Fruit fly (Drosophila melanogaster) whole organism, embryonic: ENCODE measurements around the gene Tim9b.

ENCODE experiments used
- Bgb ChIP-seq: fragments of 200-800 bp; sonication (Bioruptor generic); IDR thresholded peaks from 2 replicates; pipeline ENCODE4 v1.3.6; 2022; ENCODE audit warnings: missing biosample characterization, missing genetic modification characterization; ENCODE audit not compliant: partially characterized antibody
- CG11093 ChIP-seq: fragments of 200-800 bp; sonication (Bioruptor generic); IDR thresholded peaks from 3 replicates; pipeline ENCODE4 v1.3.6; 2022; ENCODE audit warnings: missing biosample characterization, missing genetic modification characterization
- CG12299 ChIP-seq: fragments of 200-800 bp; sonication (Bioruptor generic); optimal IDR thresholded peaks from 2 replicates; lab custom pipeline; 2018; ENCODE audit warnings: missing biosample characterization, mild to moderate bottlenecking, missing genetic modification characterization
- CG15073 ChIP-seq: fragments of 200-800 bp; sonication (Bioruptor generic); optimal IDR thresholded peaks from 2 replicates; lab custom pipeline; 2016; ENCODE audit warnings: missing biosample characterization, missing genetic modification characterization
- CG16813 ChIP-seq: fragments of 200-800 bp; sonication (Bioruptor generic); IDR thresholded peaks from 3 replicates; pipeline ENCODE4 v1.3.6; 2022; ENCODE audit warnings: missing biosample characterization, missing genetic modification characterization; ENCODE audit not compliant: partially characterized antibody
- CG17328 ChIP-seq: fragments of 200-800 bp; sonication (Bioruptor generic); IDR thresholded peaks from 2 replicates; pipeline ENCODE4 v1.3.6; 2022; ENCODE audit warnings: missing biosample characterization, missing genetic modification characterization
- CG30431 ChIP-seq: fragments of 200-800 bp; sonication (Bioruptor generic); optimal IDR thresholded peaks from 2 replicates; lab custom pipeline; 2017; ENCODE audit warnings: missing biosample characterization, missing genetic modification characterization
- CG32532 ChIP-seq: fragments of 200-800 bp; sonication (Bioruptor generic); IDR thresholded peaks from 2 replicates; pipeline ENCODE4 v1.3.6; 2022; ENCODE audit warnings: missing biosample characterization, missing genetic modification characterization
- CG3847 ChIP-seq: fragments of 200-800 bp; sonication (Bioruptor generic); IDR thresholded peaks from 2 replicates; pipeline ENCODE4 v1.3.6; 2022; ENCODE audit warnings: missing biosample characterization, missing genetic modification characterization
- CG4282 ChIP-seq: fragments of 200-800 bp; sonication (Bioruptor generic); optimal IDR thresholded peaks from 2 replicates; lab custom pipeline; 2016; ENCODE audit warnings: missing biosample characterization, missing genetic modification characterization
- CG4404 ChIP-seq: fragments of 200-800 bp; sonication (Bioruptor generic); IDR thresholded peaks from 2 replicates; pipeline ENCODE4 v1.3.6; 2022; ENCODE audit warnings: missing biosample characterization, missing genetic modification characterization
- CG5180 ChIP-seq: fragments of 200-800 bp; sonication (Bioruptor generic); optimal IDR thresholded peaks from 3 replicates; lab custom pipeline; 2017; ENCODE audit warnings: missing biosample characterization, missing genetic modification characterization, mild to moderate bottlenecking, moderate library complexity, missing genetic modification reagents
- CG7786 ChIP-seq: fragments of 200-800 bp; sonication (Bioruptor generic); optimal IDR thresholded peaks from 2 replicates; lab custom pipeline; 2016; ENCODE audit warnings: missing biosample characterization, missing genetic modification characterization
- CG7928 ChIP-seq: fragments of 200-800 bp; sonication (Bioruptor generic); optimal IDR thresholded peaks from 2 replicates; lab custom pipeline; 2017; ENCODE audit warnings: missing biosample characterization, mild to moderate bottlenecking, missing genetic modification characterization
- CTCF ChIP-seq: fragments of 200-800 bp; sonication (Bioruptor generic); optimal IDR thresholded peaks from 2 replicates; lab custom pipeline; 2017; ENCODE audit warnings: missing biosample characterization, mild to moderate bottlenecking, missing genetic modification characterization, moderate library complexity
- D19A ChIP-seq: fragments of 200-800 bp; optimal IDR thresholded peaks from 3 replicates; lab custom pipeline; 2019; ENCODE audit warnings: missing biosample characterization, mild to moderate bottlenecking, missing genetic modification characterization, moderate library complexity
- Deaf1 ChIP-seq: fragments of 200-800 bp; optimal IDR thresholded peaks from 3 replicates; lab custom pipeline; 2019; ENCODE audit warnings: missing biosample characterization, mild to moderate bottlenecking, missing genetic modification characterization, moderate library complexity
- Dip3 ChIP-seq: fragments of 200-800 bp; sonication (Bioruptor generic); optimal IDR thresholded peaks from 3 replicates; lab custom pipeline; 2016; ENCODE audit warnings: missing biosample characterization, missing genetic modification characterization
- ERR ChIP-seq: fragments of 200-800 bp; sonication (Bioruptor generic); optimal IDR thresholded peaks from 2 replicates; lab custom pipeline; 2016; ENCODE audit warnings: missing biosample characterization, missing genetic modification characterization
- Gsc ChIP-seq: fragments of 200-800 bp; sonication (Bioruptor generic); IDR thresholded peaks from 2 replicates; pipeline ENCODE4 v1.3.6; 2022; ENCODE audit warnings: missing biosample characterization, missing genetic modification characterization
- HHEX ChIP-seq: fragments of 200-800 bp; sonication (Bioruptor generic); optimal IDR thresholded peaks from 3 replicates; lab custom pipeline; 2017; ENCODE audit warnings: missing biosample characterization, mild to moderate bottlenecking, missing genetic modification characterization, missing genetic modification reagents
- HLH54F ChIP-seq: fragments of 200-800 bp; sonication (Bioruptor generic); optimal IDR thresholded peaks from 3 replicates; lab custom pipeline; 2016; ENCODE audit warnings: missing biosample characterization, missing genetic modification characterization
- Nf-YC ChIP-seq: fragments of 200-800 bp; optimal IDR thresholded peaks from 3 replicates; lab custom pipeline; 2019; ENCODE audit warnings: missing biosample characterization, mild to moderate bottlenecking, missing genetic modification characterization, moderate library complexity
- bbx ChIP-seq: fragments of 200-800 bp; sonication (Bioruptor generic); IDR thresholded peaks from 2 replicates; pipeline ENCODE4 v1.3.6; 2022; ENCODE audit warnings: missing biosample characterization, missing genetic modification characterization; ENCODE audit not compliant: partially characterized antibody
- cad ChIP-seq: fragments of >200 bp; optimal IDR thresholded peaks from 2 replicates; lab custom pipeline; 2017; ENCODE audit warnings: missing biosample characterization, missing genetic modification characterization
- cas ChIP-seq: fragments of 200-800 bp; sonication (Bioruptor generic); IDR thresholded peaks from 2 replicates; pipeline ENCODE4 v1.3.6; 2022; ENCODE audit warnings: missing biosample characterization, missing genetic modification characterization
- corto ChIP-seq: fragments of 200-800 bp; sonication (Bioruptor generic); optimal IDR thresholded peaks from 2 replicates; lab custom pipeline; 2016; ENCODE audit warnings: missing biosample characterization, mild to moderate bottlenecking, missing genetic modification characterization, moderate library complexity
- dan ChIP-seq: fragments of 200-800 bp; sonication (Bioruptor generic); IDR thresholded peaks from 2 replicates; pipeline ENCODE4 v1.3.6; 2022; ENCODE audit warnings: missing biosample characterization, missing genetic modification characterization
- disco-r ChIP-seq: fragments of 200-800 bp; sonication (Bioruptor generic); optimal IDR thresholded peaks from 2 replicates; lab custom pipeline; 2016; ENCODE audit warnings: missing biosample characterization, missing genetic modification characterization
- dysf ChIP-seq: fragments of 200-800 bp; sonication (Bioruptor generic); IDR thresholded peaks from 3 replicates; pipeline ENCODE4 v1.3.6; 2022; ENCODE audit warnings: missing biosample characterization, missing genetic modification characterization
- en ChIP-seq: fragments of 200-800 bp; sonication (Bioruptor generic); optimal IDR thresholded peaks from 2 replicates; lab custom pipeline; 2016; ENCODE audit warnings: missing biosample characterization, missing genetic modification characterization
- eve ChIP-seq, 2 experiments: fragments of >200 bp; optimal IDR thresholded peaks; 2 replicates each; lab custom pipeline; 2017; ENCODE audit warnings: missing biosample characterization in 2 of 2, missing genetic modification characterization in 2 of 2
- fd96Cb ChIP-seq: fragments of 200-800 bp; sonication (Bioruptor generic); optimal IDR thresholded peaks from 2 replicates; lab custom pipeline; 2018; ENCODE audit warnings: missing biosample characterization, mild to moderate bottlenecking, missing genetic modification characterization, moderate library complexity
- ftz-f1 ChIP-seq: fragments of 200-800 bp; sonication (Bioruptor generic); optimal IDR thresholded peaks from 2 replicates; lab custom pipeline; 2016; ENCODE audit warnings: missing biosample characterization, missing genetic modification characterization
- gfzf ChIP-seq: fragments of 200-800 bp; sonication (Bioruptor generic); optimal IDR thresholded peaks from 2 replicates; lab custom pipeline; 2016; ENCODE audit warnings: missing biosample characterization, mild to moderate bottlenecking, missing genetic modification characterization, moderate library complexity
- h ChIP-seq: fragments of >200 bp; optimal IDR thresholded peaks from 2 replicates; lab custom pipeline; 2017
- hth ChIP-seq: fragments of >200 bp; optimal IDR thresholded peaks from 2 replicates; lab custom pipeline; 2017; ENCODE audit warnings: inconsistent platforms
- jigr1 ChIP-seq: fragments of 200-800 bp; sonication (Bioruptor generic); IDR thresholded peaks from 3 replicates; pipeline ENCODE4 v1.3.6; 2022; ENCODE audit warnings: missing biosample characterization, missing genetic modification characterization
- lola ChIP-seq, 3 experiments: fragments of >200 bp in 2 of 3; fragments of 200-800 bp in 1 of 3; sonication (Bioruptor generic) in 1 of 3; optimal IDR thresholded peaks; 2 replicates each; lab custom pipeline; 2017 to 2019; ENCODE audit warnings: missing biosample characterization in 3 of 3, missing genetic modification characterization in 3 of 3, mild to moderate bottlenecking in 1 of 3, moderate library complexity in 1 of 3
- mld ChIP-seq: fragments of 200-800 bp; sonication (Bioruptor generic); IDR thresholded peaks from 3 replicates; pipeline ENCODE4 v1.3.6; 2022; ENCODE audit warnings: missing biosample characterization, missing genetic modification characterization; ENCODE audit not compliant: partially characterized antibody
- nau ChIP-seq: fragments of 200-800 bp; sonication (Bioruptor generic); optimal IDR thresholded peaks from 3 replicates; lab custom pipeline; 2017; ENCODE audit warnings: missing biosample characterization, mild to moderate bottlenecking, missing genetic modification characterization, missing genetic modification reagents
- nerfin-1 ChIP-seq: fragments of 200-800 bp; sonication (Bioruptor generic); optimal IDR thresholded peaks from 3 replicates; lab custom pipeline; 2019; ENCODE audit warnings: missing biosample characterization, mild to moderate bottlenecking, missing genetic modification characterization, moderate library complexity
- oc ChIP-seq: fragments of 200-800 bp; sonication (Bioruptor generic); optimal IDR thresholded peaks from 2 replicates; lab custom pipeline; 2018; ENCODE audit warnings: missing biosample characterization, mild to moderate bottlenecking, missing genetic modification characterization, moderate library complexity
- odd ChIP-seq: fragments of 200-800 bp; sonication (Bioruptor generic); optimal IDR thresholded peaks from 2 replicates; lab custom pipeline; 2017; ENCODE audit warnings: missing biosample characterization, mild to moderate bottlenecking, missing genetic modification characterization
- pan ChIP-seq, 4 experiments: fragments of >200 bp in 3 of 4; fragments of 200-800 bp in 1 of 4; sonication (Bioruptor generic) in 1 of 4; optimal IDR thresholded peaks in 3 of 4; IDR thresholded peaks in 1 of 4; 2 replicates each; pipeline versions ENCODE4 v1.3.6 to Lab custom; 2017 to 2022; ENCODE audit warnings: missing biosample characterization in 2 of 4, missing genetic modification characterization in 2 of 4, mixed read lengths in 1 of 4
- sim ChIP-seq: fragments of 200-800 bp; sonication (Bioruptor generic); IDR thresholded peaks from 2 replicates; pipeline ENCODE4 v1.3.6; 2022; ENCODE audit warnings: missing biosample characterization, missing genetic modification characterization
- sima ChIP-seq: fragments of 200-800 bp; sonication (Bioruptor generic); optimal IDR thresholded peaks from 2 replicates; lab custom pipeline; 2016; ENCODE audit warnings: missing biosample characterization, missing genetic modification characterization
- tap ChIP-seq: fragments of 200-800 bp; optimal IDR thresholded peaks from 3 replicates; lab custom pipeline; 2019; ENCODE audit warnings: missing biosample characterization, mild to moderate bottlenecking, missing genetic modification characterization, moderate library complexity
- toy ChIP-seq: fragments of 200-800 bp; sonication (Bioruptor generic); IDR thresholded peaks from 2 replicates; pipeline ENCODE4 v1.3.6; 2022; ENCODE audit warnings: missing biosample characterization, missing genetic modification characterization
- tup ChIP-seq: fragments of 200-800 bp; sonication (Bioruptor generic); optimal IDR thresholded peaks from 2 replicates; lab custom pipeline; 2016; ENCODE audit warnings: missing biosample characterization, mild to moderate bottlenecking, missing genetic modification characterization, moderate library complexity
- usp ChIP-seq: fragments of >200 bp; optimal IDR thresholded peaks from 2 replicates; lab custom pipeline; 2017; ENCODE audit warnings: missing biosample characterization, missing genetic modification characterization

Gene Tim9b

dm6 chrX:19603953-19604352, 14.4 kb downstream of the Tim9b start (continued):
- TF ChIP-seq tup (GFP tag; lab: Kevin White, UChicago) (no peak), Deaf1 (peak; percentile 50), CG5180 (peak; percentile 36), dan (GFP tag; lab: Robert Waterston, UW) (0 out of 2 replicates have a peak, but pooled peaks have one; percentile 23), sima (GFP tag; lab: Kevin White, UChicago) (no peak), Bgb (GFP tag; lab: Robert Waterston, UW) (no peak), CG4404 (peak; percentile 54), bbx (GFP tag; lab: Robert Waterston, UW) (no peak), eve (GFP tag; optimal IDR thresholded peaks at IDR 0.05; lab: Kevin White, UChicago) (no peak), CG16813 (GFP tag; lab: Robert Waterston, UW) (no peak), h (lab: Kevin White, UChicago) (no peak), nau (GFP tag; lab: Kevin White, UChicago) (peak; percentile 59), usp (no peak), CG30431 (GFP tag; lab: Kevin White, UChicago) (peak; percentile 43), pan (optimal IDR thresholded peaks at IDR 0.05; lab: Kevin White, UChicago) (no peak), pan (GFP tag; optimal IDR thresholded peaks at IDR 0.05 in 1 of 2, IDR thresholded peaks at IDR 0.05 in 1 of 2) (peak in 1 of 2 experiments; percentile 83), HHEX (GFP tag; lab: Kevin White, UChicago) (peak; percentile 78), CG32532 (GFP tag; lab: Robert Waterston, UW) (peak; percentile 89), CG7928 (peak; percentile 16), corto (GFP tag; lab: Kevin White, UChicago) (peak; percentile 44), disco-r (GFP tag; lab: Kevin White, UChicago) (no peak), CTCF (GFP tag; lab: Kevin White, UChicago) (peak; percentile 1), sim (GFP tag; lab: Robert Waterston, UW) (peak; percentile 27; the same call in 1 of the 2 replicates), cad (GFP tag; lab: Kevin White, UChicago) (no peak), ERR (GFP tag; lab: Kevin White, UChicago) (no peak), CG15073 (GFP tag; lab: Kevin White, UChicago) (no peak), dysf (GFP tag; lab: Robert Waterston, UW) (peak; percentile 86), Nf-YC (peak; percentile 64), en (GFP tag; lab: Kevin White, UChicago) (peak; percentile 23), gfzf (GFP tag; lab: Kevin White, UChicago) (no peak), odd (GFP tag; lab: Kevin White, UChicago) (no peak), nerfin-1 (peak; percentile 23), CG12299 (no peak), CG3847 (GFP tag; lab: Robert Waterston, UW) (peak; percentile 74), Dip3 (GFP tag; lab: Kevin White, UChicago) (peak; percentile 51), cas (GFP tag; lab: Robert Waterston, UW) (0 out of 2 replicates have a peak, but pooled peaks have one; percentile 38), CG4282 (GFP tag; lab: Kevin White, UChicago) (no peak), jigr1 (GFP tag; lab: Robert Waterston, UW) (peak; percentile 59; the same call in 1 of the 3 replicates), toy (GFP tag; lab: Robert Waterston, UW) (peak; percentile 65), mld (GFP tag; lab: Robert Waterston, UW) (no peak), oc (tag; lab: Kevin White, UChicago) (no peak), hth (lab: Kevin White, UChicago) (no peak), D19A (peak; percentile 42), fd96Cb (tag; lab: Kevin White, UChicago) (peak; percentile 60), CG11093 (GFP tag; lab: Robert Waterston, UW) (0 out of 3 replicates have a peak, but pooled peaks have one; percentile 43), CG7786 (peak; percentile 38), HLH54F (peak; percentile 27), ftz-f1 (no peak), CG17328 (peak; percentile 74), tap (tag; lab: Kevin White, UChicago) (peak; percentile 72), lola (GFP tag; optimal IDR thresholded peaks at IDR 0.05; lab: Kevin White, UChicago) (peak in 1 of 3 experiments; percentile 20), Gsc (GFP tag; lab: Robert Waterston, UW) (no peak)
